Fruit fly (Drosophila melanogaster) whole organism, wandering third instar larva: ENCODE results near the gene CG13949.

Source experiments
- CG9705 ChIP-seq: fragments of 200-800 bp; sonication (Bioruptor generic); optimal IDR thresholded peaks from 2 replicates; lab custom pipeline; 2018; ENCODE audit warnings: missing biosample characterization, mild to moderate bottlenecking, missing genetic modification characterization
- dmrt93B ChIP-seq: fragments of 200-800 bp; sonication (Bioruptor generic); optimal IDR thresholded peaks from 2 replicates; lab custom pipeline; 2018; ENCODE audit warnings: missing biosample characterization, mild to moderate bottlenecking, missing genetic modification characterization
- h ChIP-seq: fragments of 200-800 bp; sonication (Bioruptor generic); optimal IDR thresholded peaks from 3 replicates; lab custom pipeline; 2016; ENCODE audit warnings: missing biosample characterization, mild to moderate bottlenecking, missing genetic modification characterization

- TF ChIP-seq CG9705 (GFP tag; lab: Kevin White, UChicago) (no peak), dmrt93B (GFP tag; lab: Kevin White, UChicago) (no peak), h (GFP tag; lab: Kevin White, UChicago) (peak; percentile 2)
Measured at dm6 chr2L:843850-844791, 11.0 kb upstream of the CG13949 start.
